Worm (Caenorhabditis elegans) whole organism, young adult: ENCODE data around the gene Y54H5A.2.

ENCODE experiments used
- C06A6.2 ChIP-seq: fragments of 200-800 bp; sonication (Bioruptor generic); conservative IDR thresholded peaks from 2 replicates; pipeline ENCODE4 v1.3.6; 2022; ENCODE audit warnings: missing genetic modification characterization, missing compliant biosample characterization
- C17E4.6 ChIP-seq: fragments of 200-800 bp; sonication (Bioruptor generic); IDR thresholded peaks from 2 replicates; pipeline ENCODE4 v1.3.6; 2022; ENCODE audit warnings: missing genetic modification reagents, missing genetic modification characterization, missing compliant biosample characterization
- F10E7.11 ChIP-seq: sonication (generic microtip); optimal IDR thresholded peaks from 2 replicates; lab custom pipeline; 2017; ENCODE audit warnings: mild to moderate bottlenecking, missing genetic modification characterization, moderate library complexity, missing compliant biosample characterization
- F22D6.2 ChIP-seq: sonication (generic microtip); optimal IDR thresholded peaks from 2 replicates; lab custom pipeline; 2016; ENCODE audit warnings: mild to moderate bottlenecking, missing genetic modification characterization, missing compliant biosample characterization
- F23B12.7 ChIP-seq: sonication (generic microtip); optimal IDR thresholded peaks from 2 replicates; lab custom pipeline; 2017; ENCODE audit warnings: missing genetic modification characterization, mild to moderate bottlenecking, missing compliant biosample characterization, antibody characterized with exemption, moderate library complexity; ENCODE audit not compliant: insufficient read depth
- F57A8.1 ChIP-seq: fragments of 200-800 bp; sonication (Bioruptor generic); optimal IDR thresholded peaks from 2 replicates; lab custom pipeline; 2018; ENCODE audit warnings: mild to moderate bottlenecking, missing genetic modification characterization, moderate library complexity, missing compliant biosample characterization
- K12H6.12 ChIP-seq: fragments of 200-800 bp; sonication (Bioruptor generic); optimal IDR thresholded peaks from 2 replicates; lab custom pipeline; 2018; ENCODE audit warnings: mild to moderate bottlenecking, missing genetic modification characterization, missing compliant biosample characterization
- T26A5.8 ChIP-seq: sonication (generic microtip); optimal IDR thresholded peaks from 2 replicates; lab custom pipeline; 2016; ENCODE audit warnings: missing genetic modification characterization, missing compliant biosample characterization
- ZK185.1 ChIP-seq: sonication (generic microtip); optimal IDR thresholded peaks from 2 replicates; lab custom pipeline; 2016; ENCODE audit warnings: mild to moderate bottlenecking, missing genetic modification characterization, missing compliant biosample characterization; ENCODE audit not compliant: poor library complexity, severe bottlenecking
- aptf-3 ChIP-seq: fragments of 200-800 bp; sonication (Bioruptor generic); IDR thresholded peaks from 2 replicates; pipeline ENCODE4 v1.3.6; 2022; ENCODE audit warnings: missing genetic modification characterization, missing compliant biosample characterization
- athp-1 ChIP-seq: sonication (generic microtip); optimal IDR thresholded peaks from 2 replicates; lab custom pipeline; 2017; ENCODE audit warnings: mild to moderate bottlenecking, missing genetic modification characterization, missing compliant biosample characterization
- attf-3 ChIP-seq: fragments of 200-800 bp; sonication (Bioruptor generic); conservative IDR thresholded peaks from 2 replicates; pipeline ENCODE4 v1.3.6; 2022; ENCODE audit warnings: missing genetic modification reagents, missing genetic modification characterization, missing compliant biosample characterization
- attf-5 ChIP-seq: fragments of 200-800 bp; sonication (Bioruptor generic); optimal IDR thresholded peaks from 2 replicates; lab custom pipeline; 2018; ENCODE audit warnings: mild to moderate bottlenecking, missing genetic modification characterization, missing compliant biosample characterization
- attf-6 ChIP-seq: fragments of 200-800 bp; sonication (Bioruptor generic); IDR thresholded peaks from 2 replicates; pipeline ENCODE4 v1.3.6; 2022; ENCODE audit warnings: missing genetic modification reagents, missing genetic modification characterization, missing compliant biosample characterization
- bed-1 ChIP-seq: fragments of 200-800 bp; sonication (Bioruptor generic); IDR thresholded peaks from 2 replicates; pipeline ENCODE4 v1.3.6; 2022; ENCODE audit warnings: missing genetic modification reagents, missing genetic modification characterization, missing compliant biosample characterization
- bed-2 ChIP-seq: fragments of 200-800 bp; sonication (Bioruptor generic); IDR thresholded peaks from 2 replicates; pipeline ENCODE4 v1.3.6; 2022; ENCODE audit warnings: missing genetic modification reagents, missing genetic modification characterization, missing compliant biosample characterization
- cebp-2 ChIP-seq: fragments of 200-800 bp; sonication (Bioruptor generic); IDR thresholded peaks from 2 replicates; pipeline ENCODE4 v1.3.6; 2022; ENCODE audit warnings: missing genetic modification characterization, missing compliant biosample characterization
- ceh-58 ChIP-seq: fragments of 200-800 bp; sonication (Bioruptor generic); IDR thresholded peaks from 2 replicates; pipeline ENCODE4 v1.3.6; 2022; ENCODE audit warnings: missing genetic modification characterization, missing compliant biosample characterization
- efl-1 ChIP-seq: fragments of 150-350 bp; optimal IDR thresholded peaks from 2 replicates; lab custom pipeline; 2014; ENCODE audit warnings: missing biosample characterization, missing genetic modification reagents, missing genetic modification characterization
- egrh-3 ChIP-seq: fragments of 200-800 bp; sonication (Bioruptor generic); IDR thresholded peaks from 2 replicates; pipeline ENCODE4 v1.3.6; 2022; ENCODE audit warnings: missing genetic modification reagents, missing genetic modification characterization, missing compliant biosample characterization
- ekl-4 ChIP-seq: fragments of 200-800 bp; sonication (Bioruptor generic); IDR thresholded peaks from 2 replicates; pipeline ENCODE4 v1.3.6; 2022; ENCODE audit warnings: missing genetic modification reagents, missing genetic modification characterization, missing compliant biosample characterization
- hmg-1.2 ChIP-seq: fragments of 200-800 bp; sonication (Bioruptor generic); IDR thresholded peaks from 2 replicates; pipeline ENCODE4 v1.3.6; 2022; ENCODE audit warnings: missing genetic modification reagents, missing genetic modification characterization, missing compliant biosample characterization
- lin-54 ChIP-seq: fragments of 200-800 bp; sonication (Bioruptor generic); optimal IDR thresholded peaks from 2 replicates; lab custom pipeline; 2018; ENCODE audit warnings: mild to moderate bottlenecking, missing genetic modification characterization, missing compliant biosample characterization
- lir-1 ChIP-seq: fragments of 200-800 bp; sonication (Bioruptor generic); conservative IDR thresholded peaks from 2 replicates; pipeline ENCODE4 v1.3.6; 2022; ENCODE audit warnings: missing genetic modification reagents, missing genetic modification characterization, missing compliant biosample characterization
- madf-6 ChIP-seq: fragments of 200-800 bp; sonication (Bioruptor generic); IDR thresholded peaks from 2 replicates; pipeline ENCODE4 v1.3.6; 2022; ENCODE audit warnings: missing genetic modification reagents, missing genetic modification characterization, missing compliant biosample characterization
- madf-8 ChIP-seq: fragments of 200-800 bp; sonication (Bioruptor generic); conservative IDR thresholded peaks from 2 replicates; pipeline ENCODE4 v1.3.6; 2022; ENCODE audit warnings: missing genetic modification reagents, missing genetic modification characterization, missing compliant biosample characterization
- mcd-1 ChIP-seq: fragments of 200-800 bp; sonication (Bioruptor generic); IDR thresholded peaks from 2 replicates; pipeline ENCODE4 v1.3.6; 2022; ENCODE audit warnings: missing genetic modification reagents, missing genetic modification characterization, missing compliant biosample characterization
- mes-4 ChIP-seq: sonication (generic microtip); optimal IDR thresholded peaks from 2 replicates; lab custom pipeline; 2016; ENCODE audit warnings: missing genotype, missing genetic modification characterization, missing compliant biosample characterization
- mxl-1 ChIP-seq: sonication (generic microtip); optimal IDR thresholded peaks from 2 replicates; lab custom pipeline; 2016; ENCODE audit warnings: missing genetic modification characterization, missing compliant biosample characterization
- nhr-27 ChIP-seq: fragments of 200-800 bp; sonication (Bioruptor generic); optimal IDR thresholded peaks from 2 replicates; lab custom pipeline; 2018; ENCODE audit warnings: mild to moderate bottlenecking, missing genetic modification characterization, moderate library complexity, missing compliant biosample characterization
- nhr-80 ChIP-seq: sonication (generic microtip); optimal IDR thresholded peaks from 2 replicates; lab custom pipeline; 2016; ENCODE audit warnings: missing genetic modification characterization, missing compliant biosample characterization
- repo-1 ChIP-seq: sonication (generic microtip); optimal IDR thresholded peaks from 2 replicates; lab custom pipeline; 2017; ENCODE audit warnings: mild to moderate bottlenecking, missing genetic modification characterization, missing compliant biosample characterization
- snpc-4 ChIP-seq, 5 experiments: fragments of 150-350 bp in 1 of 5; sonication (generic microtip) in 4 of 5; optimal IDR thresholded peaks; 2 replicates each; lab custom pipeline; 2014 to 2018; ENCODE audit warnings: missing genetic modification characterization in 5 of 5, missing biosample characterization in 3 of 5, antibody characterized with exemption in 2 of 5, mild to moderate bottlenecking in 2 of 5, missing compliant biosample characterization in 2 of 5, missing genotype in 2 of 5, moderate library complexity in 2 of 5, missing genetic modification reagents in 1 of 5
- tbp1 ChIP-seq: fragments of 200-800 bp; sonication (Bioruptor generic); optimal IDR thresholded peaks from 2 replicates; lab custom pipeline; 2018; ENCODE audit warnings: mild to moderate bottlenecking, missing genetic modification characterization, missing compliant biosample characterization
- unc-130 ChIP-seq: sonication (generic microtip); optimal IDR thresholded peaks from 2 replicates; lab custom pipeline; 2016; ENCODE audit warnings: missing genetic modification reagents, missing genetic modification characterization, missing compliant biosample characterization
- zfh-2 ChIP-seq: fragments of 200-800 bp; sonication (Bioruptor generic); conservative IDR thresholded peaks from 2 replicates; pipeline ENCODE4 v1.3.6; 2022; ENCODE audit warnings: missing genetic modification reagents, missing genetic modification characterization, missing compliant biosample characterization
- ztf-18 ChIP-seq: sonication (generic microtip); optimal IDR thresholded peaks from 2 replicates; lab custom pipeline; 2016; ENCODE audit warnings: missing genotype, mild to moderate bottlenecking, missing genetic modification characterization, missing compliant biosample characterization
- ztf-26 ChIP-seq: sonication (generic microtip); optimal IDR thresholded peaks from 2 replicates; lab custom pipeline; 2017; ENCODE audit warnings: missing genetic modification characterization, missing compliant biosample characterization

Gene Y54H5A.2

DNA sequence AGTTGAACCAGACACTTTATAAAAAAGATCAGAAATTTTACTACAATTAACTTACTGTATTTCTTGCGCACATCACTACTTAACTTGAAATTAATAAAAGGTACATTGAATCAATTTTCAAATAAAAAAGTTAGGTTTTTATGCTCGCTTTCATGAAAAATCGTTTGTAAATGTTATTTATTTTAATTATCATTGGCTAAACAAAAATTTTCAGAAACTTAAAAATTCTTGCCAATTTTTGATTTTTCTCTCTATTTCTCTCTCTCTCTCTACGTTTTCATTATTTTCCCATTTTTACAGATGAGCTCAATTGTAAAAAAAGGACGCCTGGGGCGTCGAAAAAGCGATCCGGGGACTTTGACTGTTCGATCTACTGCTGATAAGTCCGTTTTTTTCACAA lies 40.0 kb downstream of the Y54H5A.2 start, which contains the start of gene sax-2:
Gene sax-2 (plus strand): TSS at position 301 of the 400 bp plus-strand sequence.
- no peak for TF ChIP-seq aptf-3 (GFP tag; lab: Robert Waterston, UW)
- no peak for TF ChIP-seq madf-6 (GFP tag; lab: Robert Waterston, UW)

- TF ChIP-seq F23B12.7 (tag; lab: Kevin White, UChicago): peak; percentile 5
- TF ChIP-seq mcd-1 (GFP tag; lab: Robert Waterston, UW): peak; percentile 45
- peak; percentile 23 for TF ChIP-seq efl-1 (GFP tag; lab: Kevin White, UChicago)
- no peak for TF ChIP-seq C17E4.6 (GFP tag; lab: Robert Waterston, UW)
- 0 out of 2 replicates have a peak, but pooled peaks have one; percentile 28 for TF ChIP-seq madf-8 (GFP tag; lab: Robert Waterston, UW)
- TF ChIP-seq attf-5: peak; percentile 68
- peak; percentile 57; the same call in 1 of the 2 replicates for TF ChIP-seq madf-6 (GFP tag; lab: Robert Waterston, UW)
- peak; percentile 79 for TF ChIP-seq hmg-1.2
- peak; percentile 47 for TF ChIP-seq nhr-80 (tag; lab: Kevin White, UChicago)
- TF ChIP-seq ekl-4 (GFP tag; lab: Robert Waterston, UW): 0 out of 2 replicates have a peak, but pooled peaks have one; percentile 13
- no peak for TF ChIP-seq T26A5.8 (tag; lab: Kevin White, UChicago)
- no peak for TF ChIP-seq snpc-4 (GFP tag; optimal IDR thresholded peaks at IDR 0.05; lab: Kevin White, UChicago)
- peak in 1 of 4 experiments; percentile 42 for TF ChIP-seq snpc-4 (tag; optimal IDR thresholded peaks at IDR 0.05; lab: Kevin White, UChicago)
- peak; percentile 47 for TF ChIP-seq ZK185.1 (tag; lab: Kevin White, UChicago)
- TF ChIP-seq ztf-18: peak; percentile 30
- no peak for TF ChIP-seq attf-6
These were observed 40.6 kb downstream of the Y54H5A.2 start for ce11 chrIII:5108746-5109145.

ce11 chrIII:5107959-5108358 lies 41.4 kb downstream of the Y54H5A.2 start:
- TF ChIP-seq zfh-2 (peak; percentile 83), egrh-3 (peak; percentile 62; the same call in 1 of the 2 replicates), cebp-2 (GFP tag; lab: Robert Waterston, UW) (no peak)

- TF ChIP-seq repo-1 (peak; percentile 35), bed-1 (GFP tag; lab: Robert Waterston, UW) (no peak)
These were observed 42.4 kb downstream of the Y54H5A.2 start, which contains the start of gene dpy-17 for ce11 chrIII:5106893-5107471. dpy-17 (plus strand) TSS chrIII:5107330.

- TF ChIP-seq lin-54 (no peak), zfh-2 (peak; percentile 84), lir-1 (GFP tag; lab: Robert Waterston, UW) (no peak)
These were observed 43.9 kb downstream of the Y54H5A.2 start for ce11 chrIII:5105485-5105884.

DNA sequence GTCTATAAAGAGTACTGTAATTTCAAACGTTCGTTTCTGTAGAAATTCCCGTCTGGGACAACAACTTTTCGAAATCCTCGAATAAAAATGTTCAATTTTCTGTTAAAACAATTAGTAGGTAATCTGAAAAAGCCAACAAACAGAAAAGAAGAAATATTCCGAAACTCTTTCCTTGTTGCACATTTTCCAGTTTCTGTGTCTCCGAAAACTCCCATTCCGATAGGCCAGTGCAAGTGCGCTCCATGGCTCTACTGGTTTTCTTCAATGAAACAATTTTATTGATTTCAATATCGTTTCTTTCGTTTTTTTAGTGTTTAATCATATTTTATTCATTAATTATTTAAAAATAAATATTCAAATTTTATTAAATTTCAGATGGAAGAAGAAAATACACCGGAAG lies 46.8 kb downstream of the Y54H5A.2 start, which contains the start of gene F54D8.6:
Gene F54D8.6 (plus strand): TSS at position 370 of the 400 bp plus-strand sequence.
- TF ChIP-seq F22D6.2: no peak
- TF ChIP-seq athp-1 (tag; lab: Kevin White, UChicago): no peak
- peak; percentile 82 for TF ChIP-seq mcd-1 (GFP tag; lab: Robert Waterston, UW)
- no peak for TF ChIP-seq mes-4 (tag; lab: Kevin White, UChicago)
- TF ChIP-seq mxl-1 (tag; lab: Kevin White, UChicago): no peak
- TF ChIP-seq F57A8.1 (GFP tag; lab: Kevin White, UChicago): no peak
- 0 out of 2 replicates have a peak, but pooled peaks have one; percentile 19 for TF ChIP-seq attf-3 (GFP tag; lab: Robert Waterston, UW)
- TF ChIP-seq bed-1 (GFP tag; lab: Robert Waterston, UW): no peak
- no peak for TF ChIP-seq ceh-58
- TF ChIP-seq unc-130 (GFP tag; lab: Kevin White, UChicago): no peak
- no peak for TF ChIP-seq C17E4.6 (GFP tag; lab: Robert Waterston, UW)
- no peak for TF ChIP-seq tbp1 (GFP tag; lab: Kevin White, UChicago)
- TF ChIP-seq F23B12.7 (tag; lab: Kevin White, UChicago): peak; percentile 67
- TF ChIP-seq K12H6.12 (tag; lab: Kevin White, UChicago): peak; percentile 15
- TF ChIP-seq repo-1: no peak
- peak; percentile 8 for TF ChIP-seq attf-5
- no peak for TF ChIP-seq ztf-26 (tag; lab: Kevin White, UChicago)
- TF ChIP-seq nhr-27: no peak
- no peak for TF ChIP-seq aptf-3 (GFP tag; lab: Robert Waterston, UW)
- no peak for TF ChIP-seq bed-2
- TF ChIP-seq C06A6.2 (GFP tag; lab: Robert Waterston, UW): no peak
- TF ChIP-seq F10E7.11: no peak
